Worm (Caenorhabditis elegans): ENCODE results near the gene cpt-2.
"Not testable (repeated sequence)": the region's sequence is repeated elsewhere in the genome, so short reads cannot be mapped to it uniquely, and the experiment has no call there.

cpt-2 gene

DNA sequence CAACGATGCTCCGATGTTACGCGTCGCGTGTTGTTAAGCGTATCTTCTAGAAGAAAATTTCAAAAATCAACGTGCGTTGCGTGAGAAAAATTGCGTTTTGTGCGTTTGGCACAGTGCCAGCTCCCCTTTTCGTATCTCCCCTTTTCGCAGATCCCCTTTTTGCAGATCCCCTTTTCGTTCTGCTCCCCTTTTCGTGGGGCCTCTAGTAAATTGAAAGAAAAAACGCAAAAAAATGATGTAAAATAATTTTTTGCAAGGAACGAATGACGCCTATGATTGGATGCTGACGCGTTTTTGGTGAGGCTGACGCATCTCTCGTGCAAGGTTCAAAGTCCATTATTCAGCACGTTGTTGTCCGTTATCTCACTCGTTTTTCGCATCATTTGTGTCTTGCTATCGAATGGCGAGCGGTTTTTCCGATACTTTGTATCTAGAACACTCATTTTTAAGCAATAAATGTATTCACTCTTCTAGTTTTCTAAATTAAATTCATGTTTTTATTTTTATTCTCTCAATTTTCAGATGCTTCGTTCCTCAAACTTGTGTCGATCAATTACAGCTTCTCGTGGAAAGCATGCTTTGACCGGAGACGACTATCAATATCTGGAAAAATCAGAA is at the start of gene cpt-2:
Gene cpt-2, plus strand, starts transcription at position 523 of the 618 bp plus-strand sequence.
- not testable (repeated sequence) for TF ChIP-seq unc-62 (GFP tag; optimal IDR thresholded peaks at IDR 0.05)

- TF ChIP-seq unc-62 (GFP tag; optimal IDR thresholded peaks at IDR 0.05): no peak
Measured at ce11 chrIV:11130774-11131173, 48.7 kb upstream of the cpt-2 start.

DNA sequence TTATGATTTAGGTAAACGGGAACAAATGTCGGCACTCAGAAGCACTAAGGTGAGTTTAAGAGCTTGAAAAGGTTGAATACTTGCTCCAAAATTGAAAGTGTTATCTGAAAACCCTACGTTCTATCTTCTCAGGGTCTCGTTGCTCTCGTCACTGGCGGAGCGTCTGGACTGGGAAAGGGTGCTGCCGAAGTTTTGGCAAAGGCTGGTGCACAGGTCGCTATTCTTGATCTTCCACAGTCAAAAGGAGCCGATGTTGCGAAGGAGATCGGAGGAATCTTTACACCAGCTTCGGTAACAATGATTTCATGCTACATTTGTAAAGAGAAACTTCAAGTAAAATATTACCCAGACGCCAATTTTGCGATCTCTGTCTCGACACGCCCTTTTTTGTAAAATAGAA is 48.2 kb upstream of the cpt-2 start, which contains the start of gene ard-1:
Gene ard-1, plus strand, starts transcription at position 12 of the 400 bp plus-strand sequence.
- TF ChIP-seq unc-62 (GFP tag; optimal IDR thresholded peaks at IDR 0.05): no peak

ce11 chrIV:11142314-11143227 is 36.9 kb upstream of the cpt-2 start, which contains the start of gene skih-2:
TSS of gene skih-2 (minus strand) at chrIV:11142364.
- no peak for TF ChIP-seq unc-62 (GFP tag; optimal IDR thresholded peaks at IDR 0.05)

- no peak for TF ChIP-seq unc-62 (GFP tag; optimal IDR thresholded peaks at IDR 0.05)
Measured at ce11 chrIV:11143228-11143444, 36.3 kb upstream of the cpt-2 start, which contains the start of gene F01G4.4. TSS of gene F01G4.4 (plus strand) at chrIV:11143345.

DNA sequence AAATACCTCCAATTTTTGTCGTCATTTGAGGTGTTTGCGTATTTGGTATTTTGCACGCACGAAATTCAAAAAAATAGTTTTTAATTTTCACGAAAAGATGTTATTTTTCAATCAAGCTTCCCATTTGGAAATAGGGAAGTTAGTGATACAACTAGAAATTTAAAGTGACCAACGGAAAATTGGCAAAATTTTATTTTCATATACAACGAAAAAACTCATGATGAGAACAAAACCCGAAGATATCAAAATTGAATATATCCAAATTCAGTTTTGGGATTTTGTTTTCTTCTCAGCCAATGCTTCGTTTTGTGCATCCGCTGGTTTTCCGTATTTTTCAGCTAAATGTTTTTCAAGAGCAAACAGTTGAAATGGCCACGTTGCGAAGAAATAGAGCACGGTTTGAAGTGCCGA is 33.5 kb upstream of the cpt-2 start:
- no peak for TF ChIP-seq unc-62 (GFP tag; optimal IDR thresholded peaks at IDR 0.05)

ce11 chrIV:11146492-11146891 is 33.0 kb upstream of the cpt-2 start:
- no peak for TF ChIP-seq unc-62 (GFP tag; optimal IDR thresholded peaks at IDR 0.05)

- TF ChIP-seq unc-62 (GFP tag; optimal IDR thresholded peaks at IDR 0.05): no peak
Measured at ce11 chrIV:11146962-11147470, 32.4 kb upstream of the cpt-2 start, which contains the start of gene pigq-1. TSS of gene pigq-1 (minus strand) at chrIV:11147247.

DNA sequence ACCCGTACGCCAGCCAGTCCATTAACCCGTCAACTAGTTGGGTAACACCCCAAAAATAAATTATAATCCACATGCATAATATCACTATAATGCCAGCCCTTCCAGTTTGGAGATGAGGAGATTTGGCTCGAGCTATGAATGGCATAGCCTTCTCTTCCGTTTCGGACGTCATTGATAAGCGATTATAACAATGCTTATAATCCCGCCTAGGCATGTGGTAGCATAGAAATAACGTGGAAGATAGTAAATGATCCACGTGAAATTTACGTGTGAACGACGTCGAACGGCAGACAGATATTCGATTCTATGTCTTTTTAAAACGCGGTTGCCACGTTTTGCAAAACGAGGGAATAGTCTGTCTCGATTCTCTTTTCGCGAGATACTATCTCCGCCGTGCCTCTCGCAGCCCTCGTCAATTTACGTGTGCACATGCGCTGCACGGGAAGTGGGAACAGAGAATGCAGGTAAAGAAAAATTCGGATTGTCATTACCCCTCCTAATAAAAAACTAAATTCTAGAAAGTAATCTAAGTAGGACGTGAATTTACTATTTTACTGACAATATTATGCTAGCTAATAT is 30.6 kb upstream of the cpt-2 start:
- no peak for TF ChIP-seq unc-62 (GFP tag; optimal IDR thresholded peaks at IDR 0.05)

- peak; percentile 13 for TF ChIP-seq unc-62 (GFP tag; optimal IDR thresholded peaks at IDR 0.05)
Measured at ce11 chrIV:11149454-11150163, 29.8 kb upstream of the cpt-2 start, which contains the start of the genes F01G4.6 and pfd-1. TSS of gene F01G4.6 (minus strand) at chrIV:11149504. TSS of gene pfd-1 (plus strand) at chrIV:11150113.

DNA sequence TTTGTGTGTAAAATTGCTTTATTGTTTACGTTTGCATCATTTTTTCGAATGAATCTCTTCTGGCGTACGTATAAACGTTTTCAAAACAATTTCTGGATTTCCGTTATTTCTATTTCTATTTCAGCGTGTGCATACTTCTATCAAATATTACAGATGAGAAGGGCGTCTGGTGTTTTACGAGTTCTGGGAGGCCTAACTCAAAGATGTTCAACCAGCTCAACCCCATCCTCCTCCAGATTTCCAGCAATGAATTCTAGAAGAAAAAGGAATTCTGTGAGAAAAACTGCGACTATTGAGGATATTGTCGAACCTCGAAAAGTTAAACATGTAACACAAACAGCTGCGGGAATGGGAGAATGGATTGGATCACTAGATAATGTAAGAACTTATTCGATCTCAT is 28.6 kb upstream of the cpt-2 start, which contains the start of gene C08F8.2:
Gene C08F8.2, plus strand, starts transcription at position 154 of the 400 bp plus-strand sequence.
- no peak for TF ChIP-seq unc-62 (GFP tag; optimal IDR thresholded peaks at IDR 0.05)

DNA sequence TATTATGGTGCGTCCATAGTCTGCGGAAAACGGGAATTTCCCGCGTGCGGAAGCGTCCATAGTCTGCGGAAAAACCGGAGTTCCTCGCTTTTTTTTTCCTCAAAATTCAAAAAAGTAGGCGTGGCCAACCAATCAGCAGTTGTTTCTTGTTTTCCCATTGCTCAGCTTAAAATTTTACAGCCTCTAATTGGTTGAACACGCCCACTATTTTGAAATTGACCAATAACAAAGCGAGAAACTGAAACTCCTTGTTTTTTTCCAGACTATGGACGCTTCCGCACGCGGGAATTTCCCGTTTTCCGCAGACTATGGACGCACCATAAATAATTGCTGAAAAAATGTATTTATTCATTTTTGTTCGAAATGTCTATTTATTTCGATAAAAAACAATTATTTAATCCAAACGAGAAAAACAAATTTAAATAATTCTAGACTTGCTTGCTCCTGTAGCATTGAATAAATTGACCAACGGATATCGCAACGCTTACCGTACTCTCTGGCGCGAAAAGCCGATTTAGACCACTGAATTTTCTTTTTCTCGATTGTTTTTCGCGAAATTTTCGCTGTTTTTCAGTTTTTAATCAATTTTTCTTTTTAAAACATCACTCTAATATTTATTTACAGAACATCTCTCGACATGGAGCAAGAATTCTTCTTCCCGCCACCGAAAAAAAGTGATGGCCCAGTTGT is 24.9 kb upstream of the cpt-2 start, which contains the start of gene C08F8.3:
Gene C08F8.3, plus strand, starts transcription at position 620 of the 690 bp plus-strand sequence.
- not testable (repeated sequence) for TF ChIP-seq unc-62 (GFP tag; optimal IDR thresholded peaks at IDR 0.05)

- no peak for TF ChIP-seq unc-62 (GFP tag; optimal IDR thresholded peaks at IDR 0.05)
Measured at ce11 chrIV:11156526-11156925, 22.9 kb upstream of the cpt-2 start.

DNA sequence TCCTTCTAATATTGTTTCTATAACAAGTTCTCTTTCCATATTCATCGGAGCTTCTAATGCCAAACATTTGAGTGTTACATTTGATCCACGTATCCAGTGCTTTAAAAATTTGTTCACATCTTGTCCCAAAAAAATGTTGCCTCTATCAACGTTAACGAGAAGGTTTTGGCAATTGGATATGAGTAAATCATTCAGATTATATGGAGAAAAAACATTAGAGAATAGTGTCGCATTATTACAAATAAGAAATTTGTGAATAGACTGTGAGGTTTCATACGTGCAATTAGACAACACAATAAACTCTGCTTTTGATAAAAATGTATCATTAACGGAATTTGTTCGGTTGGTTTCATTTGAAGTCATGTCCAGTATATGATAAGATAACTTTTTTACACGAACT is 19.6 kb upstream of the cpt-2 start, which contains the start of gene mboa-4:
Gene mboa-4, minus strand, starts transcription at position 101 of the 400 bp plus-strand sequence.
- no peak for TF ChIP-seq unc-62 (GFP tag; optimal IDR thresholded peaks at IDR 0.05)

DNA sequence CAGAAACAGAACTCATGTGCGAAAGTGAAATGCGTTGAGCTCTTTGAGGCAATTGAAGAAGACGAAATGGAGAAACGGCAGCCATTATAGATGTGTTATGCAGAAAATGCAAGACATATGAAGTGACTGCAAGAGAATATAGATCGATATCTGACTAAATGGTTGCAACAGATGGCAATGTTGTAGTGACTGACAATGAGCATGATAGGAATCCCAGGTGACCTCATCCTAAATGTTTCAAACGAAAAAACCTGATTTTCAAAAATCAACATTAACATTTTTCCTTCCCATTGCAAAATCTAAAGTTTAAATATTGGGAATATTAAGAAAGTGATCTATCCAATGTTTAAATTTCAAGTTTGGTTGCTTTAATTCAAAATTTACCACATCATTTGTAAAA is 18.7 kb upstream of the cpt-2 start, which contains the start of gene C08F8.15:
Gene C08F8.15, minus strand, starts transcription at position 101 of the 400 bp plus-strand sequence.
- no peak for TF ChIP-seq unc-62 (GFP tag; optimal IDR thresholded peaks at IDR 0.05)

Data from whole organism, dauer.